Worm (Caenorhabditis elegans) whole organism, mixed stage, embryonic: ENCODE measurements around the gene cutl-26.

Experiments used
- cnd-1 ChIP-seq: fragments of 200-800 bp; sonication (Bioruptor generic); optimal IDR thresholded peaks from 2 replicates; lab custom pipeline; 2018; ENCODE audit warnings: mild to moderate bottlenecking, missing genetic modification characterization, missing compliant biosample characterization
- nhr-12 ChIP-seq: fragments of 150-350 bp; optimal IDR thresholded peaks from 2 replicates; lab custom pipeline; 2014; ENCODE audit warnings: missing biosample characterization, missing genetic modification characterization
- nhr-237 ChIP-seq: fragments of 150-350 bp; optimal IDR thresholded peaks from 2 replicates; lab custom pipeline; 2014; ENCODE audit warnings: missing biosample characterization, missing genetic modification characterization
- unc-120 ChIP-seq: sonication (generic microtip); optimal IDR thresholded peaks from 2 replicates; lab custom pipeline; 2017; ENCODE audit warnings: missing genetic modification characterization, missing compliant biosample characterization; ENCODE audit not compliant: poor library complexity, severe bottlenecking
- unc-39 ChIP-seq: fragments of 150-350 bp; optimal IDR thresholded peaks from 2 replicates; lab custom pipeline; 2014; ENCODE audit warnings: missing biosample characterization, missing genetic modification characterization
- unc-62 ChIP-seq: fragments of 150-350 bp; optimal IDR thresholded peaks from 2 replicates; lab custom pipeline; 2014; ENCODE audit warnings: missing biosample characterization, missing genetic modification reagents, missing genetic modification characterization
- ztf-11 ChIP-seq: fragments of 150-350 bp; optimal IDR thresholded peaks from 2 replicates; lab custom pipeline; 2014; ENCODE audit warnings: missing biosample characterization, missing genetic modification characterization

DNA sequence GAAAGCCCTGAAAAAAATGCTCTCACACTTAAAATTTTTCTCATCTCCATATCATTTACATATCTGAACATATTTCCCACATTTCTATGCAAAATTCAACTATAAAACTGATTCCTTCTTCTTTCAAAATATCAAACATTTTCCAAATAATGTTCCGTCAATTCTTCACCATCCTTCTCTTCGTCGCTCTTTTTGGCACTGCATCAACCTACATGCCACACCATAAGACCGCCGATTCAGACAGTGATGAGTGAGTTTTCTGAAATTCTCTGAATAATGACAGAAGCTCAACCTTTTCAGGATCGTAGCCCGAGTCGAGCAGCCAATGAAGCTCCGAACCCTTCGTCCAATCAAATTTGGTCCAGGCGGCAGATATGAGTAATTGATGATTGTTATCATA lies 31.3 kb downstream of the cutl-26 start, which contains the start of gene K11H12.5:
- TF ChIP-seq unc-39 (tag; lab: Kevin White, UChicago) (no peak), unc-62 (GFP tag; lab: Kevin White, UChicago) (no peak), cnd-1 (no peak), ztf-11 (tag; lab: Kevin White, UChicago) (no peak), nhr-12 (tag; lab: Kevin White, UChicago) (no peak), unc-120 (no peak), nhr-237 (tag; lab: Kevin White, UChicago) (no peak)
